Fruit fly (Drosophila melanogaster) whole organism, embryonic: ENCODE measurements around the gene mus301.

ENCODE experiments used
- BEAF-32 ChIP-seq: fragments of 200-800 bp; sonication (Bioruptor generic); optimal IDR thresholded peaks from 3 replicates; lab custom pipeline; 2017; ENCODE audit warnings: missing biosample characterization, missing genetic modification characterization, mild to moderate bottlenecking, moderate library complexity, missing genetic modification reagents
- CG10431 ChIP-seq: fragments of 200-800 bp; sonication (Bioruptor generic); optimal IDR thresholded peaks from 3 replicates; lab custom pipeline; 2018; ENCODE audit warnings: missing biosample characterization, mild to moderate bottlenecking, missing genetic modification characterization
- CG10543 ChIP-seq: fragments of 200-800 bp; sonication (Bioruptor generic); optimal IDR thresholded peaks from 3 replicates; lab custom pipeline; 2017; ENCODE audit warnings: missing biosample characterization, mild to moderate bottlenecking, missing genetic modification characterization, moderate library complexity
- CG11504 ChIP-seq: fragments of 200-800 bp; sonication (Bioruptor generic); optimal IDR thresholded peaks from 3 replicates; lab custom pipeline; 2019; ENCODE audit warnings: missing biosample characterization, mild to moderate bottlenecking, missing genetic modification characterization, moderate library complexity
- CG12104 ChIP-seq: fragments of 200-800 bp; sonication (Bioruptor generic); optimal IDR thresholded peaks from 3 replicates; lab custom pipeline; 2016; ENCODE audit warnings: missing biosample characterization, missing genetic modification characterization
- CG12942 ChIP-seq: fragments of 200-800 bp; sonication (Bioruptor generic); optimal IDR thresholded peaks from 3 replicates; lab custom pipeline; 2016; ENCODE audit warnings: missing biosample characterization, missing genetic modification characterization
- CG14014 ChIP-seq: fragments of 200-800 bp; sonication (Bioruptor generic); IDR thresholded peaks from 2 replicates; pipeline ENCODE4 v1.3.6; 2022; ENCODE audit warnings: missing biosample characterization, missing genetic modification characterization
- CG2116 ChIP-seq: fragments of 200-800 bp; sonication (Bioruptor generic); optimal IDR thresholded peaks from 3 replicates; lab custom pipeline; 2018; ENCODE audit warnings: missing biosample characterization, mild to moderate bottlenecking, missing genetic modification characterization
- CG2875 ChIP-seq: fragments of 200-800 bp; sonication (Bioruptor generic); optimal IDR thresholded peaks from 2 replicates; lab custom pipeline; 2017; ENCODE audit warnings: missing biosample characterization, mild to moderate bottlenecking, missing genetic modification characterization, missing genetic modification reagents
- CG31388 ChIP-seq: fragments of 200-800 bp; sonication (Bioruptor generic); optimal IDR thresholded peaks from 2 replicates; lab custom pipeline; 2016; ENCODE audit warnings: missing biosample characterization, missing genetic modification characterization
- CG4854 ChIP-seq: fragments of 200-800 bp; sonication (Bioruptor generic); optimal IDR thresholded peaks from 2 replicates; lab custom pipeline; 2016; ENCODE audit warnings: missing biosample characterization, missing genetic modification characterization, inconsistent platforms
- CG7839 ChIP-seq: fragments of 200-800 bp; sonication (Bioruptor generic); optimal IDR thresholded peaks from 3 replicates; lab custom pipeline; 2018; ENCODE audit warnings: missing biosample characterization, mild to moderate bottlenecking, missing genetic modification characterization, moderate library complexity
- CG8089 ChIP-seq: fragments of 200-800 bp; sonication (Bioruptor generic); optimal IDR thresholded peaks from 3 replicates; lab custom pipeline; 2016; ENCODE audit warnings: missing biosample characterization, missing genetic modification characterization
- CG8359 ChIP-seq: fragments of 200-800 bp; sonication (Bioruptor generic); optimal IDR thresholded peaks from 2 replicates; lab custom pipeline; 2017; ENCODE audit warnings: missing biosample characterization, mild to moderate bottlenecking, missing genetic modification characterization, borderline replicate concordance
- Doc2 ChIP-seq: fragments of 200-800 bp; sonication (Bioruptor generic); IDR thresholded peaks from 2 replicates; pipeline ENCODE4 v1.3.6; 2022; ENCODE audit warnings: missing biosample characterization, missing genetic modification characterization
- Eip74EF ChIP-seq, 2 experiments: fragments of 200-800 bp in 1 of 2; fragments of >200 bp in 1 of 2; sonication (Bioruptor generic) in 1 of 2; optimal IDR thresholded peaks; 2 replicates each; lab custom pipeline; 2017 to 2019; ENCODE audit warnings: missing biosample characterization in 2 of 2, missing genetic modification characterization in 2 of 2, mild to moderate bottlenecking in 1 of 2, moderate library complexity in 1 of 2
- Lim3 ChIP-seq: fragments of 200-800 bp; sonication (Bioruptor generic); IDR thresholded peaks from 2 replicates; pipeline ENCODE4 v1.3.6; 2022; ENCODE audit warnings: missing biosample characterization, missing genetic modification characterization
- Max ChIP-seq: fragments of 200-800 bp; sonication (Bioruptor generic); optimal IDR thresholded peaks from 2 replicates; lab custom pipeline; 2016; ENCODE audit warnings: missing biosample characterization, mild to moderate bottlenecking, missing genetic modification characterization
- Nf-YB ChIP-seq: fragments of 200-800 bp; sonication (Bioruptor generic); optimal IDR thresholded peaks from 3 replicates; lab custom pipeline; 2019; ENCODE audit warnings: missing biosample characterization, mild to moderate bottlenecking, missing genetic modification characterization, moderate library complexity
- Ravus ChIP-seq: fragments of 200-800 bp; sonication (Bioruptor generic); IDR thresholded peaks from 2 replicates; pipeline ENCODE4 v1.3.6; 2022; ENCODE audit warnings: missing biosample characterization, missing genetic modification characterization
- Sry-δ ChIP-seq: fragments of 200-800 bp; sonication (Bioruptor generic); optimal IDR thresholded peaks from 2 replicates; lab custom pipeline; 2016; ENCODE audit warnings: missing biosample characterization, missing genetic modification characterization
- ac ChIP-seq: fragments of 200-800 bp; sonication (Bioruptor generic); optimal IDR thresholded peaks from 3 replicates; lab custom pipeline; 2017; ENCODE audit warnings: missing biosample characterization, mild to moderate bottlenecking, missing genetic modification characterization
- bab2 ChIP-seq: fragments of 200-800 bp; sonication (Bioruptor generic); optimal IDR thresholded peaks from 2 replicates; lab custom pipeline; 2016; ENCODE audit warnings: missing biosample characterization, missing genetic modification characterization
- bigmax ChIP-seq: fragments of 200-800 bp; sonication (Bioruptor generic); optimal IDR thresholded peaks from 2 replicates; lab custom pipeline; 2018; ENCODE audit warnings: missing biosample characterization, mild to moderate bottlenecking, missing genetic modification characterization
- cad ChIP-seq: fragments of >200 bp; optimal IDR thresholded peaks from 2 replicates; lab custom pipeline; 2017; ENCODE audit warnings: missing biosample characterization, missing genetic modification characterization
- chif ChIP-seq, 2 experiments: fragments of 200-800 bp; sonication (Bioruptor generic); optimal IDR thresholded peaks; 3 replicates each; lab custom pipeline; 2016; ENCODE audit warnings: missing biosample characterization in 2 of 2, missing genetic modification characterization in 2 of 2
- crol ChIP-seq: fragments of 200-800 bp; sonication (Bioruptor generic); IDR thresholded peaks from 2 replicates; pipeline ENCODE4 v1.3.6; 2022; ENCODE audit warnings: missing biosample characterization, missing genetic modification characterization
- dmrt99B ChIP-seq: fragments of 200-800 bp; sonication (Bioruptor generic); optimal IDR thresholded peaks from 2 replicates; lab custom pipeline; 2018; ENCODE audit warnings: missing biosample characterization, mild to moderate bottlenecking, missing genetic modification characterization, moderate library complexity
- gce ChIP-seq: fragments of 200-800 bp; sonication (Bioruptor generic); IDR thresholded peaks from 3 replicates; pipeline ENCODE4 v1.3.6; 2022; ENCODE audit warnings: missing biosample characterization, missing genetic modification characterization
- grau ChIP-seq: fragments of 200-800 bp; optimal IDR thresholded peaks from 3 replicates; lab custom pipeline; 2019; ENCODE audit warnings: missing biosample characterization, mild to moderate bottlenecking, missing genetic modification characterization, moderate library complexity
- gro ChIP-seq: fragments of 200-800 bp; sonication (Bioruptor generic); optimal IDR thresholded peaks from 2 replicates; lab custom pipeline; 2016; ENCODE audit warnings: missing biosample characterization, missing genetic modification characterization
- hkb ChIP-seq, 2 experiments: fragments of 200-800 bp in 1 of 2; fragments of >200 bp in 1 of 2; sonication (Bioruptor generic) in 1 of 2; IDR thresholded peaks in 1 of 2; optimal IDR thresholded peaks in 1 of 2; 2 replicates each; pipeline versions ENCODE4 v1.3.6 to Lab custom; 2017 to 2022; ENCODE audit warnings: missing biosample characterization in 1 of 2, missing genetic modification characterization in 1 of 2
- jing ChIP-seq: fragments of 200-800 bp; sonication (Bioruptor generic); optimal IDR thresholded peaks from 2 replicates; lab custom pipeline; 2018; ENCODE audit warnings: missing biosample characterization, mild to moderate bottlenecking, missing genetic modification characterization
- lab ChIP-seq: fragments of 200-800 bp; sonication (Bioruptor generic); optimal IDR thresholded peaks from 3 replicates; lab custom pipeline; 2017; ENCODE audit warnings: missing biosample characterization, missing genetic modification characterization, mild to moderate bottlenecking, moderate library complexity, missing genetic modification reagents
- mirr ChIP-seq: fragments of 200-800 bp; sonication (Bioruptor generic); optimal IDR thresholded peaks from 3 replicates; lab custom pipeline; 2018; ENCODE audit warnings: missing biosample characterization, mild to moderate bottlenecking, missing genetic modification characterization
- nerfin-1 ChIP-seq: fragments of 200-800 bp; sonication (Bioruptor generic); optimal IDR thresholded peaks from 3 replicates; lab custom pipeline; 2019; ENCODE audit warnings: missing biosample characterization, mild to moderate bottlenecking, missing genetic modification characterization, moderate library complexity
- onecut ChIP-seq: fragments of 200-800 bp; sonication (Bioruptor generic); IDR thresholded peaks from 2 replicates; pipeline ENCODE4 v1.3.6; 2022; ENCODE audit warnings: missing biosample characterization, missing genetic modification characterization
- peb ChIP-seq: fragments of 200-800 bp; sonication (Bioruptor generic); IDR thresholded peaks from 2 replicates; pipeline ENCODE4 v1.3.6; 2022; ENCODE audit warnings: missing biosample characterization, missing genetic modification characterization
- scrt ChIP-seq: fragments of 200-800 bp; sonication (Bioruptor generic); optimal IDR thresholded peaks from 2 replicates; lab custom pipeline; 2018; ENCODE audit warnings: missing biosample characterization, mild to moderate bottlenecking, missing genetic modification characterization, moderate library complexity
- sd ChIP-seq: fragments of 200-800 bp; sonication (Bioruptor generic); optimal IDR thresholded peaks from 3 replicates; lab custom pipeline; 2018; ENCODE audit warnings: missing biosample characterization, mild to moderate bottlenecking, missing genetic modification characterization, moderate library complexity
- sim ChIP-seq: fragments of 200-800 bp; sonication (Bioruptor generic); IDR thresholded peaks from 2 replicates; pipeline ENCODE4 v1.3.6; 2022; ENCODE audit warnings: missing biosample characterization, missing genetic modification characterization
- slp2 ChIP-seq: fragments of 200-800 bp; sonication (Bioruptor generic); optimal IDR thresholded peaks from 2 replicates; lab custom pipeline; 2016; ENCODE audit warnings: missing biosample characterization, missing genetic modification characterization
- tgo ChIP-seq: fragments of 200-800 bp; sonication (Bioruptor generic); IDR thresholded peaks from 3 replicates; pipeline ENCODE4 v1.3.6; 2022; ENCODE audit warnings: missing biosample characterization, missing genetic modification characterization
- tup ChIP-seq: fragments of 200-800 bp; sonication (Bioruptor generic); optimal IDR thresholded peaks from 2 replicates; lab custom pipeline; 2016; ENCODE audit warnings: missing biosample characterization, mild to moderate bottlenecking, missing genetic modification characterization, moderate library complexity
- unc-4 ChIP-seq: fragments of 200-800 bp; sonication (Bioruptor generic); IDR thresholded peaks from 2 replicates; pipeline ENCODE4 v1.3.6; 2022; ENCODE audit warnings: missing biosample characterization, missing genetic modification characterization; ENCODE audit not compliant: partially characterized antibody
- vfl ChIP-seq: fragments of 200-800 bp; sonication (Bioruptor generic); optimal IDR thresholded peaks from 2 replicates; lab custom pipeline; 2016; ENCODE audit warnings: missing biosample characterization, missing genetic modification characterization
- vvl ChIP-seq: fragments of 200-800 bp; sonication (Bioruptor generic); IDR thresholded peaks from 2 replicates; pipeline ENCODE4 v1.3.6; 2022; ENCODE audit warnings: missing biosample characterization, missing genetic modification characterization
- zf30C ChIP-seq: fragments of 200-800 bp; sonication (Bioruptor generic); optimal IDR thresholded peaks from 3 replicates; lab custom pipeline; 2018; ENCODE audit warnings: missing biosample characterization, mild to moderate bottlenecking, missing genetic modification characterization

Gene mus301

dm6 chr3L:8115864-8116528 lies 21.6 kb upstream of the mus301 start, which contains the start of the genes Arp3 and msk (continued):
- TF ChIP-seq Eip74EF (GFP tag; optimal IDR thresholded peaks at IDR 0.05; lab: Kevin White, UChicago) = peak in 1 of 2 experiments; percentile 15
- no peak for TF ChIP-seq CG8359
- TF ChIP-seq bab2 = peak; percentile 91
- TF ChIP-seq CG14014 (GFP tag; lab: Robert Waterston, UW) = peak; percentile 25; the same call in 1 of the 2 replicates
- no peak for TF ChIP-seq dmrt99B (tag; lab: Kevin White, UChicago)
- peak; percentile 81 for TF ChIP-seq slp2
- peak; percentile 94 for TF ChIP-seq gro (GFP tag; lab: Kevin White, UChicago)
- TF ChIP-seq CG10543 (GFP tag; lab: Kevin White, UChicago) = peak; percentile 88
- no peak for TF ChIP-seq crol (GFP tag; lab: Robert Waterston, UW)
- TF ChIP-seq bigmax (GFP tag; lab: Kevin White, UChicago) = peak; percentile 38
- TF ChIP-seq tgo (GFP tag; lab: Robert Waterston, UW) = peak; percentile 68
- no peak for TF ChIP-seq cad (GFP tag; lab: Kevin White, UChicago)
- TF ChIP-seq gce = 0 out of 3 replicates have a peak, but pooled peaks have one; percentile 17
- TF ChIP-seq CG7839 (tag; lab: Kevin White, UChicago) = peak; percentile 73
- peak; percentile 13 for TF ChIP-seq ac
- peak; percentile 81 for TF ChIP-seq Sry-δ
- peak; percentile 79 for TF ChIP-seq CG8089 (GFP tag; lab: Kevin White, UChicago)
- 0 out of 2 replicates have a peak, but pooled peaks have one; percentile 33 for TF ChIP-seq sim (GFP tag; lab: Robert Waterston, UW)
- TF ChIP-seq chif (GFP tag; optimal IDR thresholded peaks at IDR 0.05; lab: Kevin White, UChicago) = peak; percentile 76 to 87
- TF ChIP-seq hkb (optimal IDR thresholded peaks at IDR 0.05; lab: Kevin White, UChicago) = peak; percentile 89
- TF ChIP-seq hkb (GFP tag; IDR thresholded peaks at IDR 0.05; lab: Robert Waterston, UW) = peak; percentile 60; the same call in 1 of the 2 replicates
- TF ChIP-seq lab (GFP tag; lab: Kevin White, UChicago) = peak; percentile 88
- TF ChIP-seq onecut = peak; percentile 64
- TF ChIP-seq scrt (GFP tag; lab: Kevin White, UChicago) = peak; percentile 58
- TF ChIP-seq nerfin-1 (tag; lab: Kevin White, UChicago) = peak; percentile 80
- TF ChIP-seq CG12104 (GFP tag; lab: Kevin White, UChicago) = peak; percentile 64
- TF ChIP-seq CG2875 = no peak
- peak; percentile 78 for TF ChIP-seq tup
- no peak; the same call in 1 of the 2 replicates for TF ChIP-seq Ravus (GFP tag; lab: Robert Waterston, UW)
- TF ChIP-seq BEAF-32 (GFP tag; lab: Kevin White, UChicago) = peak; percentile 64
- TF ChIP-seq mirr (GFP tag; lab: Kevin White, UChicago) = peak; percentile 81
- no peak for TF ChIP-seq CG11504 (tag; lab: Kevin White, UChicago)
- TF ChIP-seq CG2116 = peak; percentile 97
- TF ChIP-seq vfl (GFP tag; lab: Kevin White, UChicago) = peak; percentile 83
- peak; percentile 58 for TF ChIP-seq CG10431 (GFP tag; lab: Kevin White, UChicago)
- no peak for TF ChIP-seq Doc2 (GFP tag; lab: Robert Waterston, UW)
- TF ChIP-seq CG4854 (GFP tag; lab: Kevin White, UChicago) = peak; percentile 75
- TF ChIP-seq vvl (GFP tag; lab: Robert Waterston, UW) = peak; percentile 85
- peak; percentile 85 for TF ChIP-seq CG12942
- TF ChIP-seq jing = no peak
- peak; percentile 49 for TF ChIP-seq Nf-YB (GFP tag; lab: Kevin White, UChicago)
- TF ChIP-seq Lim3 (GFP tag; lab: Robert Waterston, UW) = no peak; the same call in 1 of the 2 replicates
- TF ChIP-seq zf30C (GFP tag; lab: Kevin White, UChicago) = no peak
- TF ChIP-seq peb (GFP tag; lab: Robert Waterston, UW) = no peak
- TF ChIP-seq sd (tag; lab: Kevin White, UChicago) = peak; percentile 71
- peak; percentile 58 for TF ChIP-seq CG31388
- TF ChIP-seq Max (GFP tag; lab: Kevin White, UChicago) = peak; percentile 90
- peak; percentile 42 for TF ChIP-seq unc-4 (GFP tag; lab: Robert Waterston, UW)
- TF ChIP-seq grau (tag; lab: Kevin White, UChicago) = peak; percentile 75
